Worm (Caenorhabditis elegans): ENCODE measurements around the gene C50F4.4.

Gene C50F4.4

DNA sequence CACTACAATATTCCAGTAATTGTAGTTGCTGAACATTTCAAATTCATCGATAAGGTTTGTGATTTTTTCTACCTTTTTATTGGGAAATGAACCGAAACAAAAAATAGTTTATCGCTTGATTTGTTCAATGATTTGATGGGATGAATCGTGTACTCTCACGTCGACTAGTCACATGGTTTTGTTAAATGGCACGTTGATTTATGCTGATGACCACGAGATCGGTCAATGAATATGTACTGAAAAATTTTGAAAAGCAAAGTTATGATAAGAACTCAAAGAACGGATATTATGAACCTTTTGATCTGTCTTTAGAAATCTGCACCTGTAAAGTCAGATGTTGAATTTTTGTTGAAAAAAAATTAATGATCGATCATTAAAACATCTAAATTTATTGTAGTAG lies 20.3 kb upstream of the C50F4.4 start:
- TF ChIP-seq him-1 (tag; optimal IDR thresholded peaks at IDR 0.05) (no peak), dao-5 (tag; optimal IDR thresholded peaks at IDR 0.05) (no peak), W03F9.2 (tag; optimal IDR thresholded peaks at IDR 0.05) (no peak)

DNA sequence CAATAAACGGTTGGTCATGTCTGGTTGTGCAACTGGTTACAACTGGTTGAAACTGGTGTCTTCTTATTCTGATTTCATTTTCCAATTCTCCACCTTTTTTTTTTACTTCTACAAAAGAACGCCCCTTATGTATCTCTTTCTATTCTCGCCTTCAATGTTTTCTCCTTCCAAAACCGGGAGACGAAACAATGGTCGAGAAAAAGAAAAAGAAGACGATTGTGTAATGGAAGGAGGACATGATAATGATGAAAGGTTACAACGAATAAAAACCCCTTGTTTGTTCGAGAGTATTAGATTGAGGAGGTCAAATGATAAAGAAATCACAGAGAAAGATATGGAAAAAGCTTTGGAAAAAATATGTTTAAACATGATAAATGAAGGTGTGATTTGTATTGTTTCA lies 17.7 kb upstream of the C50F4.4 start, which contains the start of gene C50F4.8:
Gene C50F4.8, minus strand, starts transcription at position 28 of the 400 bp plus-strand sequence.
- TF ChIP-seq W03F9.2 (tag; optimal IDR thresholded peaks at IDR 0.05) (no peak), him-1 (tag; optimal IDR thresholded peaks at IDR 0.05) (no peak), dao-5 (tag; optimal IDR thresholded peaks at IDR 0.05) (no peak)

DNA sequence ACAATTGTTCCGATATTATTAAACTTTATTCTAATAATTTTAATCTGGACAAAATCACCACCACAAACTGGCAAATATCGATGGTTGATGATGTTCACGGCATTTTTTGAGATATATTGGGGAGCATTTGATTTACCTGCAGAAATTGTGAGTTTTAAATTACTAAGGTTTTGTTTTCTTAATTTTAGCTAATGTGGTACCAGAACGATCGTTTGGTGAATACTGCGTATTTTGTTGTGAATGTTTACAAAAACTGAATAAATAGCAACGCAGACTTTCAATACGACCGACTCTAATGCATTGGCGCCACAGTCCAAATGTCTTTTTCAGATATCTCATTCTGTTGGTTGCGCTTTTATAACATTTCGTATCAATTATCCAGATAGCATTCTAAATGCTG lies 14.9 kb upstream of the C50F4.4 start:
- TF ChIP-seq him-1 (tag; optimal IDR thresholded peaks at IDR 0.05) (no peak), dao-5 (tag; optimal IDR thresholded peaks at IDR 0.05) (no peak), W03F9.2 (tag; optimal IDR thresholded peaks at IDR 0.05) (no peak)

DNA sequence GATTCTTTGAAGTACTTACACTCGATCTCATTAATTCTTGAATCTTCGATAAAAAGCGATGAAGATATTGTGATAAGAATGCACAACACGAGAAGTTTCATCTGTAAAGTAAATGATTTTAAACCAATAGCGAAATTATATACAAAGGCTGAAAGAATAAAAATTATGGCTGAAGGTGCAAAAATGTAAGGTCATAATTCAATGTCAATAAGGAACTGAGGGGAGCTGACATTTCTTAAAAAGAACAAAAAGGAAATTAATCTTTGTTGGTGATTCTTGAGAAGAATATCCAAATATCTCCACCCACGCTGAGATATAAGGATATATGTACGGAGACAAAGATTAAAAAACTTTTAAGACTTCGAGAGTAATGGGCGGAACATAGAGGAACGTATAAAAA lies 12.5 kb upstream of the C50F4.4 start, which contains the start of gene C50F4.9:
Gene C50F4.9, minus strand, starts transcription at position 101 of the 400 bp plus-strand sequence.
- TF ChIP-seq W03F9.2 (tag; optimal IDR thresholded peaks at IDR 0.05) (no peak), him-1 (tag; optimal IDR thresholded peaks at IDR 0.05) (no peak)

DNA sequence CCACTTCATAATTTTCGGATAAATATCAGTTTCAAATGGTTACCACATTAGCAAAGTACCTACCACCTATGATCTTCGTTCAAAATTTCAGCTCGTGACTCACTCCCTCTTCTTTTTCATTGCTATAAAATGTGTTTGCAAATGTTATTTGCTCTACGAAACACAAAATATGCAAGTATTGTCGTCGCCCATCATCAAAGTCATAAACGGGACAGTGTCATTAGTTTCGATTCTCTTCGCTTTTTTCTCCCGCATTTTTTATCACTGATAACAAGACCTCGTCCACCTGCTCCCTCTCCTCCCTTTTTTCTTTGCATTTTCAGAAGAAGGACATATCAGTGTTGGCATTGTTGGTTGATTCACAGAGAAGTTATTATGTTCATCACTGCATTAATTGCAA lies 10.1 kb upstream of the C50F4.4 start, which contains the start of gene C50F4.1:
Gene C50F4.1, plus strand, starts transcription at position 324 of the 400 bp plus-strand sequence.
- no peak for TF ChIP-seq W03F9.2 (tag; optimal IDR thresholded peaks at IDR 0.05)
- TF ChIP-seq dao-5 (tag; optimal IDR thresholded peaks at IDR 0.05), result no peak
- TF ChIP-seq him-1 (tag; optimal IDR thresholded peaks at IDR 0.05), result no peak

DNA sequence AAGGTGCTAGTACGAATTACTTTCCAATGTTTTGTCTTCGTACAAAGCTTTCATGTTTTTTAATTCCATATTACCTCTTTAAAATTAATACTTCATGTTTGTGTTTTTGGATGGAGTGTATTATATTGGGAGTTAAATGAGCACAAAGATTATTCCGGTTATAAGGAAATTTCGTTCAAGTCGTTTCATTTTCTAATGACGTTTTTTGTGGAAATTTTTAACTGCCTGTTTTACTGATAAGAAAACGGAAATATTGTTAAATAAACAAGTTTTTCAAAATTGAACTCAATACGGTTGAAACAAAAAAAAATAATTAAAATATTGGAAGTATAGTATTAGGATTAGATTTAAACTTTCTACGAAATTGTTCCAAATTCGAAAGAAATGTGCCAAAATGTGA lies 9.2 kb upstream of the C50F4.4 start:
- TF ChIP-seq W03F9.2 (tag; optimal IDR thresholded peaks at IDR 0.05), result no peak
- TF ChIP-seq him-1 (tag; optimal IDR thresholded peaks at IDR 0.05), result no peak
- TF ChIP-seq dao-5 (tag; optimal IDR thresholded peaks at IDR 0.05), result no peak

DNA sequence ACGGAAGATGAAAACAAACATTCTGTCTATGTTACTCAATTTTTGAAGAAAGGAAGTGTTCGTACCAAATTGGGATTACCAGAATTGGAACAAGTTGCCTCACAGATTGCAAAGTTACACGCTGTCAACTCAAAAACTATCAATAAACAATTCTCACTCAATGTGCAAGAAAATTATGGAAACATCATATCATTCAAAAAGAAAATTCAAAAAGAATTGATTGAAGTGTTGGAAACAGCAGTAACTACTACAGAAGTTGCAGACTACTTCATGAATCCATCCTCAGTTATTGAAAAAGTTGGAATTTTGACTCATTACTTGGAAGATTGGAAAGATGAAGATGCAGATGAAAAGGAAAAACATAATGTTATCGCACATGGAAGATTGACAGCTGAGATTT lies 8.6 kb upstream of the C50F4.4 start:
- no peak for TF ChIP-seq dao-5 (tag; optimal IDR thresholded peaks at IDR 0.05)
- TF ChIP-seq him-1 (tag; optimal IDR thresholded peaks at IDR 0.05), result no peak
- TF ChIP-seq W03F9.2 (tag; optimal IDR thresholded peaks at IDR 0.05), result no peak

DNA sequence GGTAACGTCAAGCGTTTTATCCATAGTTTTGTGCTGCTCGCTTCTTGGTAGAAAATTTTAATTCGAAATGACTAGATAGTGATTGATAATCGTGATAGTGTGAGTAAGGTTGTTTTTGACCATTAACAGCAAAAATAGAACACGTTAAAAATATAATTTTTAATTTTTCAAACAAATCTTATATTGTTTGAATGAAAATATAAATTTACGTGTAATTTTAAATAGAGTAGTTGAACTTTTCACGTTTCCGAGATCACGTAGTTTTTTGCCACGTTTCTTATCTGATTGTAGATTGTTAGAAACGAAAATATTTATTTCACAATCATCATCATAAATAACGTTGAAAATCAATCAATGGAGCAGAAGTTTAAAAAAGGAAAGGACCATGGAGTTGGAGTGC lies 5.1 kb upstream of the C50F4.4 start, which contains the start of the genes C50F4.10 and pfk-1.2:
Gene C50F4.10, minus strand, starts transcription at position 101 of the 400 bp plus-strand sequence.
Gene pfk-1.2, plus strand, starts transcription at position 325 of the 400 bp plus-strand sequence.
- TF ChIP-seq dao-5 (tag; optimal IDR thresholded peaks at IDR 0.05) (no peak), him-1 (tag; optimal IDR thresholded peaks at IDR 0.05) (no peak)

DNA sequence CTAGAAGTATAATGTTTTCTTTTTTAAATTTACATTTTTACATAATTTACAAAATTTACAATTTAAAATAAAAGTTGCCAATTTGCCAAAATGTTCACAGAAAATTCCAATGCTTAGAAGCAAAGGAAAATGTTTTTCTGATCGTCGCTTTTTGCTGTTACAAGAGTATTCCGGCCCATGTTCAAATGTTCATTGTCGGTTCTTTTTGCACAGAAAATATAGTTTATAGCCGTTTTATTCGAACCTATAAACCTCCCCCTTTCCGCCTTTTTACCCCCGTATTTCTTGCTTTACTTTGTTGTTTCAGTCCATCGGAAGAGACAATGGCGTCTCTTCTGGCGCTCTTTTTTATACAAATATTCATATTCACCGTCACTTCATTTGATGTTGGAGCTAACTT lies 1.9 kb upstream of the C50F4.4 start, which contains the start of gene tag-329:
Gene tag-329, plus strand, starts transcription at position 301 of the 400 bp plus-strand sequence.
- no peak for TF ChIP-seq W03F9.2 (tag; optimal IDR thresholded peaks at IDR 0.05)
- no peak for TF ChIP-seq dao-5 (tag; optimal IDR thresholded peaks at IDR 0.05)
- no peak for TF ChIP-seq him-1 (tag; optimal IDR thresholded peaks at IDR 0.05)

DNA sequence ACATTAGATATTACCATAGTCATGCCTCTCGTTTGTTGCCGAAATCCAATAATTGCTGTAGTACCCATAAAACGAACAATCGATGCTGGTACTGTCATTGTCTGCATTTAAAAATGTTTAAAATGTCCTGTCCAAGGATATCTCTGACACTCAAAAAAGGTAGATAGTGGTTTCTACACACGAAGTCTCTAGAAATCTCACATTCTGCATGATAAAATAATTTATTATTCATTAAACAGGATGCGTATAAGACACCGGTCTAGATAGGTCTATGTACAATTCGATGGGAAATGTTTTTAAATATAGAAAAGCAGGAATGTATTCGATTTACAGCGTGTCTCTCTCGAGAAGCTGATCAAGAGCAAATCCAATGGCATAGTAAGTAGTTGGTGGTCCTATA lies 3.1 kb downstream of the C50F4.4 start, which contains the start of gene C50F4.12:
Gene C50F4.12, minus strand, starts transcription at position 101 of the 400 bp plus-strand sequence.
- TF ChIP-seq dao-5 (tag; optimal IDR thresholded peaks at IDR 0.05) (no peak), him-1 (tag; optimal IDR thresholded peaks at IDR 0.05) (no peak), W03F9.2 (tag; optimal IDR thresholded peaks at IDR 0.05) (no peak)

DNA sequence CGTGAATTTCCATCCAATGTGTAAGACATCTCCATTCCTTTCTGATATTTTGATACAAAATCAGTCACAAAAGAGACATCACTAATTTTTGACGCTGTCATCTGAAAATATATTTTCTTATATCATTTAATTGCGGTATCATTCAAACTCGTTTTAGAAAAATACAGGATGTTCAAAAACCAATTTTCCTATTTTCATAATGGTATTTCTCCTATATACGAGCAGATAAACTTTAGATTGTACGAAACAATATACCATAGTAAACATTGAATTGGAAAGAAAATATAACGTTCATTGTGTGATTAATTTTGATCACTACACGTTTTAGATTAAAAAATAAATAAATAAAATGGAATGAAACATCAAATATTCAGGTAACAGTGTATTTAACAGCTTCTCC lies 4.9 kb downstream of the C50F4.4 start, which contains the start of gene C50F4.16:
Gene C50F4.16, minus strand, starts transcription at position 101 of the 400 bp plus-strand sequence.
- TF ChIP-seq dao-5 (tag; optimal IDR thresholded peaks at IDR 0.05) (no peak), him-1 (tag; optimal IDR thresholded peaks at IDR 0.05) (no peak), W03F9.2 (tag; optimal IDR thresholded peaks at IDR 0.05) (no peak)

DNA sequence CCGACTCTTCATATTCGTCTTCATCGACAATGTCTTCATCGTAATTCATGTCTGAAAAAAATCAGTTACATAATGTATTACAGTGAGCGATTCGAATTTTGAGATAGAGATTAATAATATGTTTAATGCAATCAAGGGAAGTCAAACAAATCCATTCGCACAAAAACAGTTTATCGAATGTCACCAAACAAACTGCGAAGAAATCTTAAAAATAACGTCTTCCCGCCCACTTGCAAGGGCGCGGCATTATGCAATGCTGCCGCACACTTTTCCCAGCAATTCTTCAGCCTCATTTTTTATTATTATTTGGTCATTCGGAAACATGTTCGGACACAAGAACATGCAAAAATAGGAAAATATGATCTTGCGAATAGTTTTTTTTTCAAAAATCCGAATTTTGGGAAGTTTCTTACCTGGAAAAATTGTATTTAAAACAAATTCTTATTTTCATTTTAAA lies 7.6 kb downstream of the C50F4.4 start, which contains the start of gene mdf-1:
Gene mdf-1, minus strand, starts transcription at position 51 of the 457 bp plus-strand sequence.
- TF ChIP-seq W03F9.2 (tag; optimal IDR thresholded peaks at IDR 0.05) (peak; percentile 29), dao-5 (tag; optimal IDR thresholded peaks at IDR 0.05) (no peak), him-1 (tag; optimal IDR thresholded peaks at IDR 0.05) (peak; percentile 44)

DNA sequence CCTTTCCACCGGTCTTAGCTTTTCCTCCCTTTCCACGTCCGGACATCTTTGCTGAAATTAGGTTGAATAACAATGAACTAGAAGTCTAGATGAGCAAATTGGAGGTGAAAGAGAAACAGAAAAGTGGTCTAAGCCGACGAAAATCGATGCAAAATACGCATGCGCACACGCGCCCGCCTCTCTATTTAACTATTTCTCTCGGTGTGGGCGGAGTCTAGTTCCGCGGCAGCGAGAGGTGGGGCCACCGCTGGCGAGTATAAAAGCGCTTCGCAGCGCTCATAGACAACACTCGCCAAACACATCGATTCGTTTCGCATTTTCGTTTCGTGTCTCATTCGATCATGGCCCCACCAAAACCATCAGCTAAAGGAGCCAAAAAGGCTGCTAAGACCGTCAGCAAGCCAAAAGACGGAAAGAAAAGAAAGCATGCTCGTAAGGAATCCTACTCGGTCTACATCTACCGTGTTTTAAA lies 8.7 kb downstream of the C50F4.4 start, which contains the start of the genes his-35 and his-41:
Gene his-35, minus strand, starts transcription at position 51 of the 472 bp plus-strand sequence.
Gene his-41, plus strand, starts transcription at position 299 of the 472 bp plus-strand sequence.
- TF ChIP-seq W03F9.2 (tag; optimal IDR thresholded peaks at IDR 0.05) (no peak), dao-5 (tag; optimal IDR thresholded peaks at IDR 0.05) (no peak), him-1 (tag; optimal IDR thresholded peaks at IDR 0.05) (no peak)

DNA sequence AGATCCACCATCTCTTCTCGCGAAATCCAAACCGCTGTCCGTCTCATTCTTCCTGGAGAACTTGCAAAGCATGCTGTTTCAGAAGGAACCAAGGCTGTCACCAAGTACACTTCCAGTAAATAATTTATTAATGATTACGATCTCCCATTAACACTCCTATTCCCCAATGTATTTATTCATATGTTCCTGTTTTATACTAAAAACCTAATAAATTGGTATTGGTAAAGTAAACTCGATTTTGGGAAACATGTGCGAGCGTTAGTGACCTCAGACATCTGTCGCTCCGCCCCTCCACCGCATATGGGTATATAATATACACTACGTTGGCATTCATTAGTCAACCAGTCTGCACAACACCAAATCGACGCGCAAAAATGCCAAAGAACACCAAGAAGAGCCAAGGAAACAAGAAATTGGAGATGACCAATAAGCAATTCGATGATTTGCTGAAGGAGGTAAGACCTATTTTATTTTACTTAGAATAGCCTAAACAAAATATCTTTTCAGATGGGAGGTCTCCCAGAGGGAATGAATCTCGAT lies 9.5 kb downstream of the C50F4.4 start, which contains the start of gene C50F4.6:
Gene C50F4.6, plus strand, starts transcription at position 51 of the 540 bp plus-strand sequence.
- TF ChIP-seq W03F9.2 (tag; optimal IDR thresholded peaks at IDR 0.05) (no peak), dao-5 (tag; optimal IDR thresholded peaks at IDR 0.05) (no peak), him-1 (tag; optimal IDR thresholded peaks at IDR 0.05) (no peak)
